Fruit fly (Drosophila melanogaster) S2 (cell line): ENCODE results near the gene CG6296.

Experiments
- CG8478 ChIP-seq: fragments of >200 bp; optimal IDR thresholded peaks from 2 replicates; lab custom pipeline; 2018
- CTCF ChIP-seq, 2 experiments: fragments of >200 bp; optimal IDR thresholded peaks; 2 replicates each; lab custom pipeline; 2018

dm6 chr3R:26969743-26970142, 35.5 kb downstream of the CG6296 start:
- TF ChIP-seq CG8478 (lab: Kevin White, UChicago): no peak
- no peak for TF ChIP-seq CTCF (optimal IDR thresholded peaks at IDR 0.05; lab: Kevin White, UChicago)
